Worm (Caenorhabditis elegans) whole organism, L3 larva: Measurements from ENCODE around the gene F23H11.7.

Source experiments
- R02D3.7 ChIP-seq: fragments of 150-350 bp; optimal IDR thresholded peaks from 2 replicates; lab custom pipeline; 2014; ENCODE audit warnings: missing biosample characterization, missing genetic modification characterization
- ama-1 ChIP-seq: fragments of 150-350 bp; optimal IDR thresholded peaks from 2 replicates; lab custom pipeline; 2018
- ceh-16 ChIP-seq: sonication (generic microtip); optimal IDR thresholded peaks from 2 replicates; lab custom pipeline; 2017; ENCODE audit warnings: missing biosample characterization, missing genetic modification characterization
- ceh-28 ChIP-seq: fragments of 150-350 bp; optimal IDR thresholded peaks from 2 replicates; lab custom pipeline; 2014; ENCODE audit warnings: missing biosample characterization, missing genetic modification reagents, missing genetic modification characterization
- ceh-9 ChIP-seq: sonication (generic microtip); optimal IDR thresholded peaks from 2 replicates; lab custom pipeline; 2018; ENCODE audit warnings: missing biosample characterization, missing genetic modification characterization
- egl-27 ChIP-seq: sonication (generic microtip); optimal IDR thresholded peaks from 4 replicates; lab custom pipeline; 2017; ENCODE audit warnings: missing biosample characterization, missing genetic modification reagents, missing genetic modification characterization
- elt-2 ChIP-seq: sonication (generic microtip); optimal IDR thresholded peaks from 2 replicates; lab custom pipeline; 2016; ENCODE audit warnings: missing genetic modification reagents, mild to moderate bottlenecking, missing genetic modification characterization, missing compliant biosample characterization
- elt-3 ChIP-seq, 3 experiments: fragments of 150-350 bp in 1 of 3; sonication (generic microtip) in 2 of 3; optimal IDR thresholded peaks; 2 replicates in 2 of 3; 4 replicates in 1 of 3; lab custom pipeline; 2014 to 2017; ENCODE audit warnings: missing biosample characterization in 3 of 3, missing genetic modification characterization in 3 of 3
- eor-1 ChIP-seq, 2 experiments: fragments of 150-350 bp; optimal IDR thresholded peaks; 2 replicates each; lab custom pipeline; 2014 to 2018; ENCODE audit warnings: missing biosample characterization in 2 of 2, missing genetic modification characterization in 2 of 2
- fkh-2 ChIP-seq: fragments of 150-350 bp; optimal IDR thresholded peaks from 2 replicates; lab custom pipeline; 2014; ENCODE audit warnings: missing biosample characterization, missing genetic modification reagents, missing genetic modification characterization
- fos-1 ChIP-seq: fragments of 150-350 bp; optimal IDR thresholded peaks from 2 replicates; lab custom pipeline; 2014; ENCODE audit warnings: missing biosample characterization, missing genetic modification characterization
- jun-1 ChIP-seq: fragments of 150-350 bp; optimal IDR thresholded peaks from 2 replicates; lab custom pipeline; 2014; ENCODE audit warnings: missing biosample characterization, missing genetic modification reagents, missing genetic modification characterization
- lin-15B ChIP-seq: fragments of 150-350 bp; optimal IDR thresholded peaks from 2 replicates; lab custom pipeline; 2014; ENCODE audit warnings: missing biosample characterization, missing genetic modification characterization
- lsy-12 ChIP-seq: sonication (generic microtip); optimal IDR thresholded peaks from 2 replicates; lab custom pipeline; 2016; ENCODE audit warnings: mild to moderate bottlenecking, missing genetic modification characterization, missing compliant biosample characterization
- mdl-1 ChIP-seq: fragments of 150-350 bp; optimal IDR thresholded peaks from 2 replicates; lab custom pipeline; 2014; ENCODE audit warnings: missing biosample characterization, missing genetic modification characterization
- nfya-1 ChIP-seq: sonication (generic microtip); optimal IDR thresholded peaks from 2 replicates; lab custom pipeline; 2017; ENCODE audit warnings: missing genetic modification characterization, mild to moderate bottlenecking, missing compliant biosample characterization, antibody characterized with exemption, moderate library complexity; ENCODE audit not compliant: insufficient read depth
- nhr-11 ChIP-seq: fragments of 150-350 bp; optimal IDR thresholded peaks from 2 replicates; lab custom pipeline; 2014; ENCODE audit warnings: missing biosample characterization, missing genetic modification characterization
- nhr-237 ChIP-seq: fragments of 150-350 bp; optimal IDR thresholded peaks from 2 replicates; lab custom pipeline; 2014; ENCODE audit warnings: missing biosample characterization, missing genetic modification characterization
- nhr-25 ChIP-seq: sonication (generic microtip); optimal IDR thresholded peaks from 2 replicates; lab custom pipeline; 2017; ENCODE audit warnings: missing biosample characterization, missing genetic modification characterization
- nhr-28 ChIP-seq: fragments of 150-350 bp; optimal IDR thresholded peaks from 2 replicates; lab custom pipeline; 2014; ENCODE audit warnings: missing biosample characterization, missing genetic modification characterization
- nhr-67 ChIP-seq: fragments of 150-350 bp; optimal IDR thresholded peaks from 2 replicates; lab custom pipeline; 2014; ENCODE audit warnings: missing biosample characterization, missing genetic modification characterization
- nhr-76 ChIP-seq: fragments of 150-350 bp; sonication (generic microtip); optimal IDR thresholded peaks from 5 replicates; lab custom pipeline; 2014; ENCODE audit warnings: missing biosample characterization, missing genetic modification characterization
- nhr-77 ChIP-seq: fragments of 150-350 bp; optimal IDR thresholded peaks from 2 replicates; lab custom pipeline; 2014; ENCODE audit warnings: missing biosample characterization, missing genetic modification characterization
- pha-4 ChIP-seq: fragments of 150-350 bp; optimal IDR thresholded peaks from 2 replicates; lab custom pipeline; 2014; ENCODE audit warnings: missing biosample characterization, missing genetic modification reagents, missing genetic modification characterization
- pqm-1 ChIP-seq: fragments of 150-350 bp; optimal IDR thresholded peaks from 2 replicates; lab custom pipeline; 2017; ENCODE audit warnings: missing biosample characterization, missing genetic modification characterization, inconsistent platforms
- sea-2 ChIP-seq: fragments of 150-350 bp; sonication (generic microtip); optimal IDR thresholded peaks from 4 replicates; lab custom pipeline; 2014; ENCODE audit warnings: missing biosample characterization, missing genetic modification reagents, missing genetic modification characterization
- snpc-4 ChIP-seq: fragments of 150-350 bp; optimal IDR thresholded peaks from 2 replicates; lab custom pipeline; 2014; ENCODE audit warnings: missing biosample characterization, missing genetic modification characterization
- tbx-2 ChIP-seq: sonication (generic microtip); optimal IDR thresholded peaks from 2 replicates; lab custom pipeline; 2016; ENCODE audit warnings: mild to moderate bottlenecking, missing genetic modification characterization, missing compliant biosample characterization
- unc-39 ChIP-seq: sonication (generic microtip); optimal IDR thresholded peaks from 4 replicates; lab custom pipeline; 2017; ENCODE audit warnings: missing biosample characterization, missing genetic modification characterization
- unc-62 ChIP-seq: fragments of 150-350 bp; sonication (generic microtip); optimal IDR thresholded peaks from 4 replicates; lab custom pipeline; 2014; ENCODE audit warnings: missing biosample characterization, missing genetic modification reagents, missing genetic modification characterization
- zag-1 ChIP-seq: fragments of 150-350 bp; optimal IDR thresholded peaks from 2 replicates; lab custom pipeline; 2014; ENCODE audit warnings: missing biosample characterization, missing genetic modification characterization
- ztf-4 ChIP-seq: fragments of 150-350 bp; optimal IDR thresholded peaks from 2 replicates; lab custom pipeline; 2014; ENCODE audit warnings: missing biosample characterization, missing genetic modification characterization

Gene F23H11.7

DNA sequence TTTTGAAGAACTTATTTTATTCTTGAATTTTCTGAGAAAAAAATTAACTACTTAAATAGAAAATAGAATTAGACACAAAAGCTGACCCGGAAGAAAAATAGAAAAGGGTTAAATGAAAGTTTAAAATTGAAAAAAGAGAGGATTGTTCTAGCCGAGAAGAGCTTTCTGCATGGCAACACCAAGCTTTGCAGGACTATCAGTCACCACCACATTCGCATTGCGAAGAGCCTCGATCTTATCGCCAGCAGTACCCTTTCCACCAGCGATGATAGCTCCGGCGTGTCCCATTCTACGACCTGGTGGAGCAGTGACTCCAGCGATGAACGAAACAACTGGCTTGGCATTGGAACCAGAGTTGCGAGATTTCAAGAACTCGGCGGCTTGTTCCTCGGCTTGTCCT, 19.1 kb downstream of the F23H11.7 start:
- TF ChIP-seq nhr-67 (tag; lab: Kevin White, UChicago) (no peak), nfya-1 (tag; lab: Kevin White, UChicago) (no peak), nhr-28 (tag; lab: Kevin White, UChicago) (no peak), ztf-4 (no peak), nhr-237 (tag; lab: Kevin White, UChicago) (no peak), egl-27 (tag; lab: Kevin White, UChicago) (no peak), ceh-28 (tag; lab: Kevin White, UChicago) (no peak), tbx-2 (tag; lab: Kevin White, UChicago) (no peak), ama-1 (lab: Kevin White, UChicago) (no peak), eor-1 (tag; optimal IDR thresholded peaks at IDR 0.05; lab: Kevin White, UChicago) (no peak), ceh-9 (tag; lab: Kevin White, UChicago) (no peak), nhr-25 (tag; lab: Kevin White, UChicago) (no peak), ceh-16 (no peak), nhr-77 (tag; lab: Kevin White, UChicago) (no peak), fos-1 (no peak), mdl-1 (no peak), unc-62 (GFP tag; lab: Kevin White, UChicago) (no peak)

- TF ChIP-seq nhr-76 (tag; lab: Kevin White, UChicago) (no peak), sea-2 (GFP tag; lab: Kevin White, UChicago) (no peak), jun-1 (tag; lab: Kevin White, UChicago) (no peak), fkh-2 (tag; lab: Kevin White, UChicago) (no peak), R02D3.7 (tag; lab: Kevin White, UChicago) (no peak), unc-62 (GFP tag; lab: Kevin White, UChicago) (no peak), nhr-28 (tag; lab: Kevin White, UChicago) (no peak), nhr-11 (tag; lab: Kevin White, UChicago) (no peak), nhr-67 (tag; lab: Kevin White, UChicago) (no peak), ama-1 (lab: Kevin White, UChicago) (no peak), snpc-4 (tag; lab: Kevin White, UChicago) (no peak), pha-4 (tag; lab: Kevin White, UChicago) (no peak), nfya-1 (tag; lab: Kevin White, UChicago) (no peak), nhr-237 (tag; lab: Kevin White, UChicago) (no peak)
These were observed 22.3 kb downstream of the F23H11.7 start for ce11 chrIII:896904-897303.

DNA sequence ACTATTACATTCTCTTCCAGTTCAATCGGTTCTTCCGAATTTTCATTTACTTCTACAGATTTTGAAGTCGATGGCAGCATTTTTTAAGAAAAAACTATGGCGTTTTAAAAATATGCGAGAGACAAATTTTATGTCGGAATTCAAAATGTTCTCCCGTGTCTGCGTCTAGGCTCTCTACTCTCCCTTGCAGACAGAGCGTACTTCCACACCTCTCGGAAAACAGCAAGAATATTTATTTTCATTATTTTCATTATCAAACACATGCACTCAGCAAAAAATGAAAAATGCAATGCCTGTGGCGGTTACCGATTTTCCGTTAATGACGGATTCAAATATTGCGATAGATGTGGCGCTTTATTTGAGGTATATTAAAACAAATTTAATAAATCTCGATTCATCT, 23.7 kb downstream of the F23H11.7 start, which contains the start of the genes ztf-18 and F23H11.2:
ztf-18 (minus strand) TSS at position 188 of the 400 bp plus-strand sequence.
F23H11.2 (plus strand) TSS at position 223 of the 400 bp plus-strand sequence.
- no peak for TF ChIP-seq zag-1
- no peak for TF ChIP-seq fos-1
- no peak for TF ChIP-seq nhr-11 (tag; lab: Kevin White, UChicago)
- no peak for TF ChIP-seq elt-3 (tag; optimal IDR thresholded peaks at IDR 0.05; lab: Kevin White, UChicago)
- TF ChIP-seq tbx-2 (tag; lab: Kevin White, UChicago) = no peak
- TF ChIP-seq nhr-28 (tag; lab: Kevin White, UChicago) = no peak
- TF ChIP-seq elt-2 (tag; lab: Kevin White, UChicago) = no peak
- TF ChIP-seq unc-39 (tag; lab: Kevin White, UChicago) = no peak
- no peak for TF ChIP-seq nhr-67 (tag; lab: Kevin White, UChicago)

- TF ChIP-seq ama-1 (lab: Kevin White, UChicago) = no peak
- TF ChIP-seq elt-3 (tag; optimal IDR thresholded peaks at IDR 0.05; lab: Kevin White, UChicago) = no peak
- no peak for TF ChIP-seq nhr-77 (tag; lab: Kevin White, UChicago)
- no peak for TF ChIP-seq nhr-67 (tag; lab: Kevin White, UChicago)
- peak; percentile 48 for TF ChIP-seq pqm-1
- TF ChIP-seq lsy-12 (tag; lab: Kevin White, UChicago) = no peak
- peak; percentile 62 for TF ChIP-seq elt-2 (tag; lab: Kevin White, UChicago)
- no peak for TF ChIP-seq unc-62 (GFP tag; lab: Kevin White, UChicago)
- no peak for TF ChIP-seq lin-15B
These were observed 28.2 kb downstream of the F23H11.7 start, which contains the start of gene T24C4.10 for ce11 chrIII:891014-891413. Gene T24C4.10, minus strand, starts transcription at chrIII:891243.

DNA sequence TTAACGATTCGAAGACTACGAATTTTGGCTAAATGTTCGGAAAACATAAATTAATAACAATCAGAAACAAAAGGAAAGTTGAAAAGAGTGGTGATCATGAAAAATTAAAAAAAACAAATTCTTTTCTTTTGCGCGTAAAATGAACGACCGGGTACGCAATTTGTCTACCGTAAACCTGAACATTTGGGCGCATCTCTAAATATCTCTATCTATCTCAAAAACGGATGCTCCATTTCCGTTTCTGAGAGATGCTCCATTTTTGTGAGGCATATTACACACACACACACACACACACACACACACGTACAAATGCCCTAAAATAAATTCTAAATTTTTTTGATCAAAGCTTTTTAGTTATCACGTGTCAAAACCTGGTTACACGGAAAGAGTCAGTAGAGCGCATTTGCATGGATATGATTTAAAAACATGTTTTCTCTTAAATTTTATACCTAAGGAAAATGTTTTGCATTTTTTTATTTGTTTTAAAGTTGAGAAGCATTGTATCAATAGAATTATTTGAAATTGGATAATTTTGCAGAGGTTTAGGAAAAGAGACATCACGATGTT, 30.2 kb downstream of the F23H11.7 start:
- TF ChIP-seq nfya-1 (tag; lab: Kevin White, UChicago) = peak; percentile 19
- TF ChIP-seq fos-1 = no peak
